Worm (Caenorhabditis elegans) whole organism, L2 larva: ENCODE results near the gene K08H2.10.

Experiments
- R02D3.7 ChIP-seq: fragments of 150-350 bp; optimal IDR thresholded peaks from 2 replicates; lab custom pipeline; 2014; ENCODE audit warnings: missing biosample characterization, missing genetic modification characterization
- mdl-1 ChIP-seq, 2 experiments: fragments of 150-350 bp in 1 of 2; sonication (generic microtip) in 1 of 2; optimal IDR thresholded peaks; 2 replicates each; lab custom pipeline; 2017; ENCODE audit warnings: missing biosample characterization in 2 of 2, missing genetic modification characterization in 2 of 2

DNA sequence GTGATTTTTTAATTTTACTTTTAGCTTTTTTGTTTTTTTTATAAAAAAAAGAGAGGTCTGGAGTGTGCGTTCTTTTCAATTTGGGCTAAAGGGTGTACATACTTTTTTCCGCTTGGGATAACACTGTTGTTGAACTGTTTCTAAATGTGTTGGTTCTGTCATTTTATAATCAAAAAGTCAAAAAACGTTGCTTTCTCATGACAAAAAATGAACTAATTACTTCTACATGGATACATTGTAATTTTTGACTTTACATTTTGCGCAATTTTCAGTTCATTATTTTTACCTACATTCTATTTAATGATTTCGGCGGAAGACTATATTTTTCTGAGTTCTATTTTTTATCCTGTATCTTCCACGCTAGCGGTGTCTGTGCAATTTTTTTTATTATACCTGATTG, 33.9 kb downstream of the K08H2.10 start, which contains the start of gene srd-38:
- TF ChIP-seq R02D3.7 (tag; lab: Kevin White, UChicago) (no peak), mdl-1 (tag; optimal IDR thresholded peaks at IDR 0.05; lab: Kevin White, UChicago) (no peak)
